Fruit fly (Drosophila melanogaster) whole organism, embryonic: Measurements from ENCODE around the gene CG15534.

Experiments
- CG10959 ChIP-seq: fragments of 200-800 bp; sonication (Bioruptor generic); IDR thresholded peaks from 2 replicates; pipeline ENCODE4 v1.3.6; 2022; ENCODE audit warnings: missing biosample characterization, missing genetic modification characterization
- CG11695 ChIP-seq: fragments of 200-800 bp; sonication (Bioruptor generic); IDR thresholded peaks from 3 replicates; pipeline ENCODE4 v1.3.6; 2022; ENCODE audit warnings: missing biosample characterization, missing genetic modification characterization
- CG12236 ChIP-seq: fragments of 200-800 bp; sonication (Bioruptor generic); optimal IDR thresholded peaks from 2 replicates; lab custom pipeline; 2016; ENCODE audit warnings: missing biosample characterization, missing genetic modification characterization
- CG1233 ChIP-seq: fragments of 200-800 bp; sonication (Bioruptor generic); optimal IDR thresholded peaks from 4 replicates; lab custom pipeline; 2018; ENCODE audit warnings: missing biosample characterization, mild to moderate bottlenecking, missing genetic modification characterization
- CG12391 ChIP-seq: fragments of 200-800 bp; sonication (Bioruptor generic); optimal IDR thresholded peaks from 3 replicates; lab custom pipeline; 2018; ENCODE audit warnings: missing biosample characterization, mild to moderate bottlenecking, missing genetic modification characterization, moderate library complexity
- CG12744 ChIP-seq: fragments of 200-800 bp; sonication (Bioruptor generic); optimal IDR thresholded peaks from 2 replicates; lab custom pipeline; 2016; ENCODE audit warnings: missing biosample characterization, missing genetic modification characterization
- CG14710 ChIP-seq: fragments of 200-800 bp; sonication (Bioruptor generic); optimal IDR thresholded peaks from 3 replicates; lab custom pipeline; 2019; ENCODE audit warnings: missing biosample characterization, mild to moderate bottlenecking, missing genetic modification characterization, moderate library complexity
- CG17186 ChIP-seq: fragments of 200-800 bp; sonication (Bioruptor generic); optimal IDR thresholded peaks from 3 replicates; lab custom pipeline; 2017; ENCODE audit warnings: missing biosample characterization, missing genetic modification reagents, missing genetic modification characterization
- CG17568 ChIP-seq: fragments of 200-800 bp; sonication (Bioruptor generic); optimal IDR thresholded peaks from 2 replicates; lab custom pipeline; 2018; ENCODE audit warnings: missing biosample characterization, mild to moderate bottlenecking, missing genetic modification characterization, moderate library complexity
- CG1832 ChIP-seq: fragments of 200-800 bp; sonication (Bioruptor generic); optimal IDR thresholded peaks from 2 replicates; lab custom pipeline; 2017; ENCODE audit warnings: missing biosample characterization, mild to moderate bottlenecking, missing genetic modification characterization, inconsistent platforms
- CG30020 ChIP-seq: fragments of 200-800 bp; optimal IDR thresholded peaks from 2 replicates; lab custom pipeline; 2019; ENCODE audit warnings: missing biosample characterization, mild to moderate bottlenecking, missing genetic modification characterization, moderate library complexity
- CG34224 ChIP-seq: fragments of 200-800 bp; sonication (Bioruptor generic); IDR thresholded peaks from 3 replicates; pipeline ENCODE4 v1.3.6; 2022; ENCODE audit warnings: missing biosample characterization, missing genetic modification characterization; ENCODE audit not compliant: partially characterized antibody
- CG4617 ChIP-seq: fragments of 200-800 bp; sonication (Bioruptor generic); optimal IDR thresholded peaks from 3 replicates; lab custom pipeline; 2016; ENCODE audit warnings: missing biosample characterization, missing genetic modification characterization, borderline replicate concordance
- CG4707 ChIP-seq: fragments of 200-800 bp; sonication (Bioruptor generic); optimal IDR thresholded peaks from 2 replicates; lab custom pipeline; 2018; ENCODE audit warnings: missing biosample characterization, mild to moderate bottlenecking, missing genetic modification characterization, moderate library complexity
- CG6765 ChIP-seq: fragments of 200-800 bp; sonication (Bioruptor generic); optimal IDR thresholded peaks from 3 replicates; lab custom pipeline; 2017; ENCODE audit warnings: missing biosample characterization, mild to moderate bottlenecking, missing genetic modification characterization
- CG9727 ChIP-seq: fragments of 200-800 bp; sonication (Bioruptor generic); optimal IDR thresholded peaks from 3 replicates; lab custom pipeline; 2017; ENCODE audit warnings: missing biosample characterization, mild to moderate bottlenecking, missing genetic modification characterization
- CkIIα-i1 ChIP-seq: fragments of 200-800 bp; sonication (Bioruptor generic); IDR thresholded peaks from 2 replicates; pipeline ENCODE4 v1.3.6; 2022; ENCODE audit warnings: missing biosample characterization, missing genetic modification characterization
- D19A ChIP-seq: fragments of 200-800 bp; optimal IDR thresholded peaks from 3 replicates; lab custom pipeline; 2019; ENCODE audit warnings: missing biosample characterization, mild to moderate bottlenecking, missing genetic modification characterization, moderate library complexity
- Dp ChIP-seq: fragments of 200-800 bp; sonication (Bioruptor generic); optimal IDR thresholded peaks from 2 replicates; lab custom pipeline; 2018; ENCODE audit warnings: missing biosample characterization, mild to moderate bottlenecking, missing genetic modification characterization, moderate library complexity
- HHEX ChIP-seq: fragments of 200-800 bp; sonication (Bioruptor generic); optimal IDR thresholded peaks from 3 replicates; lab custom pipeline; 2017; ENCODE audit warnings: missing biosample characterization, mild to moderate bottlenecking, missing genetic modification characterization, missing genetic modification reagents
- HLHmδ ChIP-seq: fragments of 200-800 bp; sonication (Bioruptor generic); optimal IDR thresholded peaks from 2 replicates; lab custom pipeline; 2018; ENCODE audit warnings: missing biosample characterization, mild to moderate bottlenecking, missing genetic modification characterization, moderate library complexity
- Lpt ChIP-seq: fragments of >200 bp; optimal IDR thresholded peaks from 2 replicates; lab custom pipeline; 2018; ENCODE audit warnings: missing biosample characterization, missing genetic modification characterization
- Mrtf ChIP-seq: fragments of 200-800 bp; sonication (Bioruptor generic); IDR thresholded peaks from 3 replicates; pipeline ENCODE4 v1.3.6; 2022; ENCODE audit warnings: missing biosample characterization, missing genetic modification characterization
- Oaz ChIP-seq: fragments of 200-800 bp; sonication (Bioruptor generic); IDR thresholded peaks from 2 replicates; pipeline ENCODE4 v1.3.6; 2022; ENCODE audit warnings: missing biosample characterization, missing genetic modification characterization
- Opbp ChIP-seq: fragments of 200-800 bp; sonication (Bioruptor generic); IDR thresholded peaks from 3 replicates; pipeline ENCODE4 v1.3.6; 2022; ENCODE audit warnings: missing biosample characterization, missing genetic modification characterization; ENCODE audit not compliant: partially characterized antibody
- Sry-β ChIP-seq: fragments of 200-800 bp; sonication (Bioruptor generic); optimal IDR thresholded peaks from 2 replicates; lab custom pipeline; 2018; ENCODE audit warnings: missing biosample characterization, mild to moderate bottlenecking, missing genetic modification characterization, moderate library complexity
- Stat92E ChIP-seq, 3 experiments: fragments of >200 bp in 2 of 3; fragments of 200-800 bp in 1 of 3; sonication (Bioruptor generic) in 1 of 3; optimal IDR thresholded peaks; 2 replicates each; lab custom pipeline; 2017 to 2019; ENCODE audit warnings: missing biosample characterization in 3 of 3, missing genetic modification characterization in 3 of 3, mild to moderate bottlenecking in 1 of 3, moderate library complexity in 1 of 3
- Usf ChIP-seq: fragments of 200-800 bp; sonication (Bioruptor generic); optimal IDR thresholded peaks from 2 replicates; lab custom pipeline; 2017; ENCODE audit warnings: missing genotype, missing biosample characterization, missing genetic modification characterization
- ac ChIP-seq: fragments of 200-800 bp; sonication (Bioruptor generic); optimal IDR thresholded peaks from 3 replicates; lab custom pipeline; 2017; ENCODE audit warnings: missing biosample characterization, mild to moderate bottlenecking, missing genetic modification characterization
- ap ChIP-seq: fragments of 200-800 bp; sonication (Bioruptor generic); IDR thresholded peaks from 2 replicates; pipeline ENCODE4 v1.3.6; 2022; ENCODE audit warnings: missing biosample characterization, missing genetic modification characterization
- ara ChIP-seq: fragments of 200-800 bp; sonication (Bioruptor generic); IDR thresholded peaks from 2 replicates; pipeline ENCODE4 v1.3.6; 2022; ENCODE audit warnings: missing biosample characterization, missing genetic modification characterization
- ato ChIP-seq: fragments of 200-800 bp; sonication (Bioruptor generic); IDR thresholded peaks from 2 replicates; pipeline ENCODE4 v1.3.6; 2022; ENCODE audit warnings: missing biosample characterization, missing genetic modification characterization; ENCODE audit not compliant: partially characterized antibody
- bbx ChIP-seq: fragments of 200-800 bp; sonication (Bioruptor generic); IDR thresholded peaks from 2 replicates; pipeline ENCODE4 v1.3.6; 2022; ENCODE audit warnings: missing biosample characterization, missing genetic modification characterization; ENCODE audit not compliant: partially characterized antibody
- chif ChIP-seq, 2 experiments: fragments of 200-800 bp; sonication (Bioruptor generic); optimal IDR thresholded peaks; 3 replicates each; lab custom pipeline; 2016; ENCODE audit warnings: missing biosample characterization in 2 of 2, missing genetic modification characterization in 2 of 2
- dimm ChIP-seq: fragments of 200-800 bp; sonication (Bioruptor generic); IDR thresholded peaks from 2 replicates; pipeline ENCODE4 v1.3.6; 2022; ENCODE audit warnings: missing biosample characterization, missing genetic modification characterization
- dmrt99B ChIP-seq: fragments of 200-800 bp; sonication (Bioruptor generic); optimal IDR thresholded peaks from 2 replicates; lab custom pipeline; 2018; ENCODE audit warnings: missing biosample characterization, mild to moderate bottlenecking, missing genetic modification characterization, moderate library complexity
- emc ChIP-seq: fragments of 200-800 bp; sonication (Bioruptor generic); optimal IDR thresholded peaks from 2 replicates; lab custom pipeline; 2016; ENCODE audit warnings: missing biosample characterization, missing genetic modification characterization
- en ChIP-seq: fragments of 200-800 bp; sonication (Bioruptor generic); optimal IDR thresholded peaks from 2 replicates; lab custom pipeline; 2016; ENCODE audit warnings: missing biosample characterization, missing genetic modification characterization
- fd64A ChIP-seq: fragments of 200-800 bp; sonication (Bioruptor generic); optimal IDR thresholded peaks from 3 replicates; lab custom pipeline; 2018; ENCODE audit warnings: missing biosample characterization, mild to moderate bottlenecking, missing genetic modification characterization
- insv ChIP-seq, 2 experiments: fragments of 200-800 bp; sonication (Bioruptor generic); optimal IDR thresholded peaks; 3 replicates each; lab custom pipeline; 2016 to 2018; ENCODE audit warnings: missing biosample characterization in 2 of 2, missing genetic modification characterization in 2 of 2
- mam ChIP-seq: fragments of 200-800 bp; sonication (Bioruptor generic); optimal IDR thresholded peaks from 3 replicates; lab custom pipeline; 2016; ENCODE audit warnings: missing biosample characterization, missing genetic modification characterization
- psq ChIP-seq: fragments of 200-800 bp; sonication (Bioruptor generic); optimal IDR thresholded peaks from 2 replicates; lab custom pipeline; 2017; ENCODE audit warnings: missing biosample characterization, missing genetic modification characterization
- sim ChIP-seq: fragments of 200-800 bp; sonication (Bioruptor generic); IDR thresholded peaks from 2 replicates; pipeline ENCODE4 v1.3.6; 2022; ENCODE audit warnings: missing biosample characterization, missing genetic modification characterization
- sug ChIP-seq: fragments of 200-800 bp; optimal IDR thresholded peaks from 2 replicates; lab custom pipeline; 2019; ENCODE audit warnings: missing biosample characterization, mild to moderate bottlenecking, missing genetic modification characterization, moderate library complexity
- tin ChIP-seq: fragments of 200-800 bp; sonication (Bioruptor generic); optimal IDR thresholded peaks from 3 replicates; lab custom pipeline; 2016; ENCODE audit warnings: missing biosample characterization, missing genetic modification characterization
- trem ChIP-seq: fragments of 200-800 bp; optimal IDR thresholded peaks from 3 replicates; lab custom pipeline; 2019; ENCODE audit warnings: missing biosample characterization, mild to moderate bottlenecking, missing genetic modification characterization, moderate library complexity
- unpg ChIP-seq: fragments of 200-800 bp; sonication (Bioruptor generic); optimal IDR thresholded peaks from 3 replicates; lab custom pipeline; 2018; ENCODE audit warnings: missing biosample characterization, mild to moderate bottlenecking, missing genetic modification characterization, moderate library complexity
- vvl ChIP-seq: fragments of 200-800 bp; sonication (Bioruptor generic); IDR thresholded peaks from 2 replicates; pipeline ENCODE4 v1.3.6; 2022; ENCODE audit warnings: missing biosample characterization, missing genetic modification characterization
- wek ChIP-seq: fragments of 200-800 bp; sonication (Bioruptor generic); optimal IDR thresholded peaks from 3 replicates; lab custom pipeline; 2018; ENCODE audit warnings: missing biosample characterization, mild to moderate bottlenecking, missing genetic modification characterization, moderate library complexity
- wor ChIP-seq: fragments of 200-800 bp; sonication (Bioruptor generic); IDR thresholded peaks from 2 replicates; pipeline ENCODE4 v1.3.6; 2022; ENCODE audit warnings: missing biosample characterization, missing genetic modification characterization
- z ChIP-seq: fragments of 200-800 bp; sonication (Bioruptor generic); IDR thresholded peaks from 3 replicates; pipeline ENCODE4 v1.3.6; 2022; ENCODE audit warnings: missing biosample characterization, missing genetic modification characterization

The CG15534 gene

dm6 chr3R:30424993-30425392, 6.9 kb upstream of the CG15534 start, which contains the start of gene CG15536 (continued):
- TF ChIP-seq HLHmδ (GFP tag; lab: Kevin White, UChicago) (no peak), CG12744 (GFP tag; lab: Kevin White, UChicago) (no peak), CG4707 (GFP tag; lab: Kevin White, UChicago) (no peak), HHEX (GFP tag; lab: Kevin White, UChicago) (no peak), CG1832 (GFP tag; lab: Kevin White, UChicago) (no peak), CkIIα-i1 (GFP tag; lab: Robert Waterston, UW) (no peak), wor (no peak), Usf (no peak), bbx (GFP tag; lab: Robert Waterston, UW) (peak; percentile 67), vvl (GFP tag; lab: Robert Waterston, UW) (no peak), dmrt99B (no peak), dimm (GFP tag; lab: Robert Waterston, UW) (no peak), CG12391 (no peak), mam (GFP tag; lab: Kevin White, UChicago) (no peak), chif (GFP tag; optimal IDR thresholded peaks at IDR 0.05; lab: Kevin White, UChicago) (no peak), CG12236 (GFP tag; lab: Kevin White, UChicago) (no peak), sim (GFP tag; lab: Robert Waterston, UW) (no peak), ara (GFP tag; lab: Robert Waterston, UW) (no peak), emc (no peak), wek (GFP tag; lab: Kevin White, UChicago) (no peak), sug (peak; percentile 17), CG30020 (no peak), ac (GFP tag; lab: Kevin White, UChicago) (no peak), z (GFP tag; lab: Robert Waterston, UW) (no peak), fd64A (no peak), CG9727 (GFP tag; lab: Kevin White, UChicago) (no peak), insv (GFP tag; optimal IDR thresholded peaks at IDR 0.05; lab: Kevin White, UChicago) (peak in 1 of 2 experiments; percentile 24), CG1233 (GFP tag; lab: Kevin White, UChicago) (no peak), Oaz (no peak), CG10959 (GFP tag; lab: Robert Waterston, UW) (no peak), CG4617 (GFP tag; lab: Kevin White, UChicago) (peak; percentile 21), CG11695 (GFP tag; lab: Robert Waterston, UW) (no peak), CG14710 (tag; lab: Kevin White, UChicago) (peak; percentile 22), CG6765 (GFP tag; lab: Kevin White, UChicago) (no peak), Dp (GFP tag; lab: Kevin White, UChicago) (peak; percentile 72), Sry-β (GFP tag; lab: Kevin White, UChicago) (no peak), CG34224 (peak; percentile 76), unpg (no peak), psq (no peak), Opbp (0 out of 3 replicates have a peak, but pooled peaks have one; percentile 12), D19A (tag; lab: Kevin White, UChicago) (no peak), en (GFP tag; lab: Kevin White, UChicago) (no peak), Lpt (GFP tag; lab: Kevin White, UChicago) (no peak), Stat92E (GFP tag; optimal IDR thresholded peaks at IDR 0.05; lab: Kevin White, UChicago) (no peak), ap (GFP tag; lab: Robert Waterston, UW) (no peak), CG17186 (no peak), ato (GFP tag; lab: Robert Waterston, UW) (peak; percentile 46; the same call in 1 of the 2 replicates), Mrtf (no peak), trem (tag; lab: Kevin White, UChicago) (peak; percentile 47), CG17568 (GFP tag; lab: Kevin White, UChicago) (no peak), tin (GFP tag; lab: Kevin White, UChicago) (no peak)
